Worm (Caenorhabditis elegans) whole organism, mixed stage, embryonic: ENCODE measurements around the gene T14G12.6.

Experiments
- blmp-1 ChIP-seq: fragments of 150-350 bp; optimal IDR thresholded peaks from 2 replicates; lab custom pipeline; 2014; ENCODE audit warnings: missing biosample characterization, missing genetic modification characterization
- sem-2 ChIP-seq: fragments of 200-800 bp; sonication (Bioruptor generic); optimal IDR thresholded peaks from 2 replicates; lab custom pipeline; 2018; ENCODE audit warnings: mild to moderate bottlenecking, missing genetic modification characterization, missing compliant biosample characterization
- unc-120 ChIP-seq: sonication (generic microtip); optimal IDR thresholded peaks from 2 replicates; lab custom pipeline; 2017; ENCODE audit warnings: missing genetic modification characterization, missing compliant biosample characterization; ENCODE audit not compliant: poor library complexity, severe bottlenecking
- unc-39 ChIP-seq: fragments of 150-350 bp; optimal IDR thresholded peaks from 2 replicates; lab custom pipeline; 2014; ENCODE audit warnings: missing biosample characterization, missing genetic modification characterization
- unc-62 ChIP-seq: fragments of 150-350 bp; optimal IDR thresholded peaks from 2 replicates; lab custom pipeline; 2014; ENCODE audit warnings: missing biosample characterization, missing genetic modification reagents, missing genetic modification characterization

DNA sequence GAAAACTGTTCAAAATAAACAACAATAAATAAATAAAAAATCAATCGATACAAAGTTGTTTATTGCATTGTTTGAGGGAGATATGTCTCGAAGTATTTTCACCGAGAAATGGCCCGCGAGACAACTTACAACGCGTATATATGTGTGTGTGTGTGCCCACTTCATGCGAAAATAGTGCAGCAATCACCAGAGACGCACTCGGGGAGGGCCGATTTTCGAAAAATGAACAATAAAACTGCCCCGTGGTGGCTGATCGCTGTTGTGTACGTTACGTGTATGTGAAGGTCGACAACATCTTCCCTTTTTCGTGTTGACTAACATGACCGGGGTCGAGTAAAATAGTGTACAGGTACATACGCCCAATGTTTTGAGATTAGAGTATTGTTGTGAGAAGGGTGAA lies 29.2 kb upstream of the T14G12.6 start:
- TF ChIP-seq sem-2 (GFP tag; lab: Kevin White, UChicago) (no peak), unc-62 (GFP tag; lab: Kevin White, UChicago) (no peak), unc-39 (tag; lab: Kevin White, UChicago) (no peak), blmp-1 (tag; lab: Kevin White, UChicago) (no peak), unc-120 (tag; lab: Kevin White, UChicago) (no peak)
